Fruit fly (Drosophila melanogaster): ENCODE results near the gene mRpS21.
A peak's percentile ranks its signal among the peaks of the same experiment; 100 is the strongest.

DNA sequence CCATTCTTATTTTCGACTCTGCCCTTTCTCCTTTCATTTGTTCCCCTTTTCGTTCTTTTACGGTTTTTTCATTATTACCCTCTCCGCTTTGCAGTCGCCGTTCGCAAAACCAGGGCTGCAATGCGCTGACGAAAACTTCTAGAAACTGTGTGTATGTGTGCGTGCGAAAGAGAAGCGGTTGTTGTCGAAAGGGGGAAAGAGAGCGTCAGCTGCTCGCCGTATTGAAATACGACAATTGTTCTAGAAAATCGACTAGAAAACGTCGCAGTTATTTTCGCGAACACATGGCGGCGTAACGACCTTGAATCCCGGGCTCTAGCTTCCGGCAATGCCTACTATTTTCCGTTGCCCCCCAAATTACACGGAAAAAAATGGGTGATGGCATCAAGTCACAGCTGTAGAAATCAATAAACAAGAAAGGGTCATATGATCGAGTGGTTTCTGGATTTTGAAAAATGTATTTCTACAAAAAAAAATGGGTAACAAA, 1.1 kb upstream of the mRpS21 start:
- TF ChIP-seq CG8159 (tag; optimal IDR thresholded peaks at IDR 0.05) (no peak), CG12605 (GFP tag; IDR thresholded peaks at IDR 0.05) (no peak), CG34367 (tag; optimal IDR thresholded peaks at IDR 0.05) (no peak), EcR (GFP tag; optimal IDR thresholded peaks at IDR 0.05) (peak; percentile 6), D1 (tag; optimal IDR thresholded peaks at IDR 0.05) (no peak), CG9948 (tag; optimal IDR thresholded peaks at IDR 0.05) (no peak), rn (GFP tag; IDR thresholded peaks at IDR 0.05) (no peak), Ets98B (GFP tag; IDR thresholded peaks at IDR 0.05) (no peak; the same call in 1 of the 2 replicates), CG13204 (GFP tag; optimal IDR thresholded peaks at IDR 0.05) (no peak)
